Worm (Caenorhabditis elegans) whole organism, L4/young adult: ENCODE data around the gene ZC21.10.

Experiments
- dao-5 ChIP-seq: sonication (generic microtip); optimal IDR thresholded peaks from 2 replicates; lab custom pipeline; 2016; ENCODE audit warnings: missing genotype, missing genetic modification characterization, moderate library complexity, missing compliant biosample characterization
- him-1 ChIP-seq: sonication (generic microtip); optimal IDR thresholded peaks from 2 replicates; lab custom pipeline; 2016; ENCODE audit warnings: missing genotype, missing genetic modification reagents, missing genetic modification characterization, missing compliant biosample characterization

ce11 chrIII:8521654-8522392, 8.0 kb upstream of the ZC21.10 start:
- TF ChIP-seq him-1 (tag; lab: Kevin White, UChicago): no peak
- TF ChIP-seq dao-5 (tag; lab: Kevin White, UChicago): no peak
